Worm (Caenorhabditis elegans) whole organism, L4 larva: ENCODE results near the gene F31B12.3.

ENCODE experiments used
- daf-12 ChIP-seq: fragments of 150-350 bp; optimal IDR thresholded peaks from 2 replicates; lab custom pipeline; 2014; ENCODE audit warnings: missing biosample characterization, missing genetic modification reagents, missing genetic modification characterization
- duxl-1 ChIP-seq: sonication (generic microtip); optimal IDR thresholded peaks from 2 replicates; lab custom pipeline; 2016; ENCODE audit warnings: mild to moderate bottlenecking, missing genetic modification characterization, moderate library complexity, missing compliant biosample characterization; ENCODE audit not compliant: poor library complexity
- egl-27 ChIP-seq: sonication (generic microtip); optimal IDR thresholded peaks from 3 replicates; lab custom pipeline; 2017; ENCODE audit warnings: missing biosample characterization, missing genetic modification reagents, missing genetic modification characterization
- nhr-11 ChIP-seq: fragments of 150-350 bp; optimal IDR thresholded peaks from 2 replicates; lab custom pipeline; 2014; ENCODE audit warnings: missing biosample characterization, missing genetic modification characterization
- nhr-6 ChIP-seq: fragments of 150-350 bp; optimal IDR thresholded peaks from 2 replicates; lab custom pipeline; 2014; ENCODE audit warnings: missing biosample characterization, missing genetic modification characterization
- zag-1 ChIP-seq: fragments of 150-350 bp; optimal IDR thresholded peaks from 2 replicates; lab custom pipeline; 2014; ENCODE audit warnings: missing biosample characterization, missing genetic modification characterization
- zip-2 ChIP-seq: fragments of 150-350 bp; optimal IDR thresholded peaks from 2 replicates; lab custom pipeline; 2014; ENCODE audit warnings: missing biosample characterization, missing genetic modification characterization
- ztf-11 ChIP-seq: fragments of 150-350 bp; optimal IDR thresholded peaks from 2 replicates; lab custom pipeline; 2014; ENCODE audit warnings: missing biosample characterization, missing genetic modification characterization

ce11 chrX:10792435-10792834 lies 28.0 kb downstream of the F31B12.3 start, which contains the start of gene vap-2:
- TF ChIP-seq nhr-6 (tag; lab: Kevin White, UChicago) (no peak), nhr-11 (tag; lab: Kevin White, UChicago) (no peak), zag-1 (no peak), ztf-11 (tag; lab: Kevin White, UChicago) (no peak), egl-27 (tag; lab: Kevin White, UChicago) (no peak), zip-2 (no peak), duxl-1 (tag; lab: Kevin White, UChicago) (no peak), daf-12 (tag; lab: Kevin White, UChicago) (no peak)
